Worm (Caenorhabditis elegans) whole organism, early embryonic: Measurements from ENCODE around the gene tomm-20.

ENCODE experiments used
- F13C5.2 ChIP-seq: sonication (generic microtip); optimal IDR thresholded peaks from 2 replicates; lab custom pipeline; 2017; ENCODE audit warnings: mild to moderate bottlenecking, missing genetic modification characterization, inconsistent platforms, missing compliant biosample characterization
- ama-1 ChIP-seq: fragments of 150-350 bp; optimal IDR thresholded peaks from 2 replicates; lab custom pipeline; 2014
- ceh-13 ChIP-seq: fragments of 200-800 bp; sonication (Bioruptor generic); optimal IDR thresholded peaks from 2 replicates; lab custom pipeline; 2018; ENCODE audit warnings: mild to moderate bottlenecking, missing genetic modification characterization, missing compliant biosample characterization
- flt-1 ChIP-seq: fragments of 200-800 bp; sonication (Bioruptor generic); IDR thresholded peaks from 2 replicates; pipeline ENCODE4 v1.3.6; 2022; ENCODE audit warnings: missing genetic modification characterization, missing compliant biosample characterization
- hmbx-1 ChIP-seq: sonication (generic microtip); optimal IDR thresholded peaks from 2 replicates; lab custom pipeline; 2016; ENCODE audit warnings: mild to moderate bottlenecking, missing genetic modification characterization, missing compliant biosample characterization
- hmg-4 ChIP-seq: fragments of 200-800 bp; sonication (Bioruptor generic); optimal IDR thresholded peaks from 2 replicates; lab custom pipeline; 2018; ENCODE audit warnings: mild to moderate bottlenecking, missing genetic modification characterization, missing compliant biosample characterization
- hnd-1 ChIP-seq: sonication (generic microtip); optimal IDR thresholded peaks from 2 replicates; lab custom pipeline; 2016; ENCODE audit warnings: missing genetic modification characterization, missing compliant biosample characterization
- pes-1 ChIP-seq: fragments of 200-800 bp; sonication (Bioruptor generic); IDR thresholded peaks from 2 replicates; pipeline ENCODE4 v1.3.6; 2022; ENCODE audit warnings: missing genetic modification reagents, missing genetic modification characterization, missing compliant biosample characterization

ce11 chrV:12365104-12365503, 21.8 kb upstream of the tomm-20 start, which contains the start of gene fipr-2:
- TF ChIP-seq hmbx-1 (no peak), pes-1 (GFP tag; lab: Robert Waterston, UW) (no peak), hnd-1 (tag; lab: Kevin White, UChicago) (no peak), hmg-4 (GFP tag; lab: Kevin White, UChicago) (no peak), ceh-13 (GFP tag; lab: Kevin White, UChicago) (no peak), ama-1 (lab: Kevin White, UChicago) (no peak), flt-1 (GFP tag; lab: Robert Waterston, UW) (no peak), F13C5.2 (tag; lab: Kevin White, UChicago) (no peak)
